Worm (Caenorhabditis elegans): ENCODE results near the gene hrg-9.

The hrg-9 gene

ce11 chrV:12974047-12974446 is 10.9 kb upstream of the hrg-9 start:
- TF ChIP-seq nhr-11 (tag; optimal IDR thresholded peaks at IDR 0.05) (no peak), nhr-6 (tag; optimal IDR thresholded peaks at IDR 0.05) (no peak), nhr-25 (tag; optimal IDR thresholded peaks at IDR 0.05) (no peak), ama-1 (optimal IDR thresholded peaks at IDR 0.05) (no peak), gmeb-1 (tag; optimal IDR thresholded peaks at IDR 0.05) (no peak), ZK546.5 (tag; optimal IDR thresholded peaks at IDR 0.05) (no peak), mab-5 (tag; optimal IDR thresholded peaks at IDR 0.05) (no peak), nhr-23 (tag; optimal IDR thresholded peaks at IDR 0.05) (no peak), C34F6.9 (tag; optimal IDR thresholded peaks at IDR 0.05) (no peak), lin-13 (GFP tag; optimal IDR thresholded peaks at IDR 0.05) (no peak), sem-4 (tag; optimal IDR thresholded peaks at IDR 0.05) (no peak), mbf-1 (tag; optimal IDR thresholded peaks at IDR 0.05) (no peak), unc-62 (GFP tag; optimal IDR thresholded peaks at IDR 0.05) (no peak), zag-1 (tag; optimal IDR thresholded peaks at IDR 0.05) (no peak), unc-39 (tag; optimal IDR thresholded peaks at IDR 0.05) (no peak), lsy-2 (tag; optimal IDR thresholded peaks at IDR 0.05) (no peak), sma-9 (GFP tag; optimal IDR thresholded peaks at IDR 0.05) (no peak), sma-9 (tag; optimal IDR thresholded peaks at IDR 0.05) (no peak), ztf-11 (tag; optimal IDR thresholded peaks at IDR 0.05) (no peak)

DNA sequence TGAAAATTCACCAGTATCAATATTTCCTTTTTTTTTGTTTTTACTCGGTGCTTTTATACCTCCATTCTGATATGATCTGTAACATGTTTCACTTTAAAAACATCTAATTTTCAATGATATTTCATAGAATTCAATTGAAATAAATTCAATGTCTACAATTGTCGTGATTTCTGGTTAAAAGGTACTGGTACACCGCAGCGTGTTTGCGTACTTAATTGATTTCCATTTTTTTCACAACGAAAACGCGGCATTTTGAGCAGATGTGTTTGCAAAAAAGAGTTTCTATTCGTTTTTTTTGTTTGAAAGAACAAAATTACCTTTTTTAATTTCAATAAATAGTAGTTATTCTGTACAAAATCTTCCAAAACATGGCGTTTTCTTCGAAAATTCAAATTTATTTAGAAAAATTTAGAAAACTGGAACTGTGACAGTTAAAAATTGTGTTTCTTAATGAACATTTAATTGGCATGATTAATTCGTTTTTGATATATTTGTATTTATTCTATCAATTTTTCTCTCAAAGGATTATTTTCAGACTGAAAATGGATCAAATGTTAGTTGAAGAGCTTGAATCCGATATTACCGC is 7.5 kb upstream of the hrg-9 start, which contains the start of gene pnn-1:
Gene pnn-1 (plus strand): TSS at position 536 of the 586 bp plus-strand sequence.
- TF ChIP-seq crh-2 (tag; optimal IDR thresholded peaks at IDR 0.05) (peak; percentile 4), unc-39 (tag; optimal IDR thresholded peaks at IDR 0.05) (no peak), nhr-237 (tag; optimal IDR thresholded peaks at IDR 0.05) (no peak), elt-1 (tag; optimal IDR thresholded peaks at IDR 0.05) (no peak), snpc-4 (tag; optimal IDR thresholded peaks at IDR 0.05) (no peak), nhr-77 (tag; optimal IDR thresholded peaks at IDR 0.05) (no peak), ztf-4 (tag; optimal IDR thresholded peaks at IDR 0.05) (no peak), ama-1 (optimal IDR thresholded peaks at IDR 0.05) (no peak), alr-1 (tag; optimal IDR thresholded peaks at IDR 0.05) (no peak), fos-1 (tag; optimal IDR thresholded peaks at IDR 0.05) (no peak), ceh-82 (tag; optimal IDR thresholded peaks at IDR 0.05) (no peak), unc-55 (GFP tag; optimal IDR thresholded peaks at IDR 0.05) (peak; percentile 55), C34F6.9 (tag; optimal IDR thresholded peaks at IDR 0.05) (peak; percentile 45), mdl-1 (tag; optimal IDR thresholded peaks at IDR 0.05) (no peak), mab-5 (tag; optimal IDR thresholded peaks at IDR 0.05) (no peak), sma-9 (GFP tag; optimal IDR thresholded peaks at IDR 0.05) (peak; percentile 1), sma-9 (tag; optimal IDR thresholded peaks at IDR 0.05) (no peak), ZK546.5 (tag; optimal IDR thresholded peaks at IDR 0.05) (no peak), egl-27 (tag; optimal IDR thresholded peaks at IDR 0.05) (no peak), ztf-1 (GFP tag; conservative IDR thresholded peaks at IDR 0.05) (no peak), nhr-25 (tag; optimal IDR thresholded peaks at IDR 0.05) (peak; percentile 61), nhr-12 (tag; optimal IDR thresholded peaks at IDR 0.05) (no peak), unc-62 (GFP tag; optimal IDR thresholded peaks at IDR 0.05) (no peak), nhr-10 (tag; optimal IDR thresholded peaks at IDR 0.05) (no peak), nhr-6 (tag; optimal IDR thresholded peaks at IDR 0.05) (no peak), lin-39 (tag; optimal IDR thresholded peaks at IDR 0.05) (no peak), sma-3 (GFP tag; optimal IDR thresholded peaks at IDR 0.05) (no peak), elt-3 (tag; optimal IDR thresholded peaks at IDR 0.05) (no peak), R02D3.7 (tag; optimal IDR thresholded peaks at IDR 0.05) (no peak), ceh-16 (tag; optimal IDR thresholded peaks at IDR 0.05) (no peak), Y55F3AM.14 (GFP tag; optimal IDR thresholded peaks at IDR 0.05) (no peak), skn-1 (tag; optimal IDR thresholded peaks at IDR 0.05) (no peak), lsy-2 (tag; optimal IDR thresholded peaks at IDR 0.05) (peak; percentile 28 to 84), nhr-21 (tag; optimal IDR thresholded peaks at IDR 0.05) (no peak), peb-1 (tag; optimal IDR thresholded peaks at IDR 0.05) (no peak), nhr-11 (tag; optimal IDR thresholded peaks at IDR 0.05) (no peak), zag-1 (tag; optimal IDR thresholded peaks at IDR 0.05) (no peak), F13H6.1 (tag; optimal IDR thresholded peaks at IDR 0.05) (no peak), gmeb-1 (tag; optimal IDR thresholded peaks at IDR 0.05) (no peak), blmp-1 (tag; optimal IDR thresholded peaks at IDR 0.05; ENCODE audit: insufficient read depth) (no peak), ztf-11 (tag; optimal IDR thresholded peaks at IDR 0.05) (no peak), nhr-129 (tag; optimal IDR thresholded peaks at IDR 0.05) (peak; percentile 28), nhr-23 (tag; optimal IDR thresholded peaks at IDR 0.05) (no peak), dmd-4 (tag; optimal IDR thresholded peaks at IDR 0.05) (no peak), lin-13 (GFP tag; optimal IDR thresholded peaks at IDR 0.05) (peak; percentile 58), lin-11 (tag; optimal IDR thresholded peaks at IDR 0.05) (no peak), aly-2 (tag; optimal IDR thresholded peaks at IDR 0.05) (no peak), mbf-1 (tag; optimal IDR thresholded peaks at IDR 0.05) (no peak), sem-4 (tag; optimal IDR thresholded peaks at IDR 0.05) (peak; percentile 26)

All from whole organism, L2 larva.